Worm (Caenorhabditis elegans): ENCODE results near the gene rei-1.

DNA sequence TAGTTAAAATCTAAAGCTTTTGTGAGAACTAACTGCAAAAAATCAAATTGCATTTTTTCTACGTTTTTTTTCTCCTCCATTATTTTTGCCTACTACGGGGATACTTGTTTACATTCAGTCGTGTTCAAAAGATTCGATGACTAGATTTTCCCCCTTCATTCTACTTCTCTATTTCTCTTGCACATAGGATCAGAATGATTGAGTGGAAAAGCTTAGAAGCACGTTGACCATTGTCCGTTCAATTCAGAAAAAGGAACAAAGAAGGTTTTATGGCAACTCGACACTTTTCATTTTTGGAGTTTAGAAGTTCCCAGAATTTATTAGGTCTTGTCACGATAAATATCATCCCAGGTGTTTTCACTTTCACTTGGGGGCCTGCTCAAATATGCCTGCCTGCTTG lies 39.2 kb upstream of the rei-1 start:
- TF ChIP-seq aly-2 (tag; optimal IDR thresholded peaks at IDR 0.05) (no peak), ama-1 (optimal IDR thresholded peaks at IDR 0.05) (no peak), ztf-11 (tag; optimal IDR thresholded peaks at IDR 0.05) (no peak), unc-62 (GFP tag; optimal IDR thresholded peaks at IDR 0.05) (no peak), mep-1 (tag; optimal IDR thresholded peaks at IDR 0.05) (no peak), pqm-1 (tag; optimal IDR thresholded peaks at IDR 0.05) (no peak), jun-1 (tag; optimal IDR thresholded peaks at IDR 0.05) (no peak), ceh-88 (GFP tag; IDR thresholded peaks at IDR 0.05) (no peak), ets-5 (GFP tag; IDR thresholded peaks at IDR 0.05) (no peak), hlh-17 (GFP tag; optimal IDR thresholded peaks at IDR 0.05; ENCODE audit: borderline replicate concordance) (no peak), fkh-10 (GFP tag; optimal IDR thresholded peaks at IDR 0.05) (no peak)
